Fruit fly (Drosophila melanogaster) whole organism, prepupa: Measurements from ENCODE around the gene net.

ENCODE experiments used
- CG10669 ChIP-seq: fragments of 200-800 bp; sonication (Bioruptor generic); optimal IDR thresholded peaks from 3 replicates; lab custom pipeline; 2018; ENCODE audit warnings: missing biosample characterization, mild to moderate bottlenecking, missing genetic modification characterization, moderate library complexity
- CG11294 ChIP-seq: fragments of 200-800 bp; sonication (Bioruptor generic); IDR thresholded peaks from 2 replicates; pipeline ENCODE4 v1.3.6; 2022; ENCODE audit warnings: missing biosample characterization, missing genetic modification characterization
- CG15336 ChIP-seq: fragments of 200-800 bp; sonication (Bioruptor generic); IDR thresholded peaks from 2 replicates; pipeline ENCODE4 v1.3.6; 2022; ENCODE audit warnings: missing biosample characterization, missing genetic modification characterization
- CG1621 ChIP-seq: fragments of 200-800 bp; sonication (Bioruptor generic); optimal IDR thresholded peaks from 3 replicates; lab custom pipeline; 2018; ENCODE audit warnings: missing biosample characterization, mild to moderate bottlenecking, missing genetic modification characterization
- CG31627 ChIP-seq: fragments of 200-800 bp; sonication (Bioruptor generic); optimal IDR thresholded peaks from 3 replicates; lab custom pipeline; 2016; ENCODE audit warnings: missing biosample characterization, missing genetic modification characterization
- CG4318 ChIP-seq: fragments of 200-800 bp; sonication (Bioruptor generic); optimal IDR thresholded peaks from 3 replicates; lab custom pipeline; 2017; ENCODE audit warnings: missing biosample characterization, mild to moderate bottlenecking, missing genetic modification characterization
- CG6276 ChIP-seq: fragments of 200-800 bp; sonication (Bioruptor generic); optimal IDR thresholded peaks from 2 replicates; lab custom pipeline; 2017; ENCODE audit warnings: missing biosample characterization, mild to moderate bottlenecking, missing genetic modification characterization
- CG6792 ChIP-seq: fragments of 200-800 bp; sonication (Bioruptor generic); optimal IDR thresholded peaks from 3 replicates; lab custom pipeline; 2016; ENCODE audit warnings: missing biosample characterization, missing genetic modification characterization
- CG6808 ChIP-seq: fragments of 200-800 bp; sonication (Bioruptor generic); optimal IDR thresholded peaks from 3 replicates; lab custom pipeline; 2017; ENCODE audit warnings: missing biosample characterization, missing genetic modification characterization, mild to moderate bottlenecking, moderate library complexity, missing genetic modification reagents
- CG6854 ChIP-seq: fragments of 200-800 bp; sonication (Bioruptor generic); optimal IDR thresholded peaks from 2 replicates; lab custom pipeline; 2017; ENCODE audit warnings: missing biosample characterization, mild to moderate bottlenecking, missing genetic modification characterization
- CG7368 ChIP-seq: fragments of 200-800 bp; sonication (Bioruptor generic); optimal IDR thresholded peaks from 3 replicates; lab custom pipeline; 2016; ENCODE audit warnings: missing biosample characterization, missing genetic modification characterization
- CG8119 ChIP-seq: fragments of 200-800 bp; sonication (Bioruptor generic); IDR thresholded peaks from 3 replicates; pipeline ENCODE4 v1.3.6; 2022; ENCODE audit warnings: missing biosample characterization, missing genetic modification characterization
- CG9139 ChIP-seq: fragments of 200-800 bp; sonication (Bioruptor generic); optimal IDR thresholded peaks from 3 replicates; lab custom pipeline; 2017; ENCODE audit warnings: missing biosample characterization, mild to moderate bottlenecking, missing genetic modification characterization
- Eip75B ChIP-seq: fragments of 200-800 bp; sonication (Bioruptor generic); optimal IDR thresholded peaks from 3 replicates; lab custom pipeline; 2016; ENCODE audit warnings: missing biosample characterization, missing genetic modification characterization
- Eip78C ChIP-seq: fragments of 200-800 bp; sonication (Bioruptor generic); peaks from one replicate; lab custom pipeline; 2016; ENCODE audit warnings: missing biosample characterization, missing genetic modification characterization
- Eip93F ChIP-seq: fragments of 200-800 bp; sonication (Bioruptor generic); optimal IDR thresholded peaks from 2 replicates; lab custom pipeline; 2016; ENCODE audit warnings: missing biosample characterization, mild to moderate bottlenecking, missing genetic modification characterization
- Met ChIP-seq: fragments of 200-800 bp; sonication (Bioruptor generic); optimal IDR thresholded peaks from 3 replicates; lab custom pipeline; 2016; ENCODE audit warnings: missing biosample characterization, missing genetic modification characterization
- Sox14 ChIP-seq: fragments of 200-800 bp; sonication (Bioruptor generic); optimal IDR thresholded peaks from 3 replicates; lab custom pipeline; 2016; ENCODE audit warnings: missing biosample characterization, missing genetic modification characterization
- achi ChIP-seq: fragments of 200-800 bp; sonication (Bioruptor generic); optimal IDR thresholded peaks from 3 replicates; lab custom pipeline; 2016; ENCODE audit warnings: missing biosample characterization, missing genetic modification characterization
- cyc ChIP-seq: fragments of 200-800 bp; sonication (Bioruptor generic); optimal IDR thresholded peaks from 3 replicates; lab custom pipeline; 2016; ENCODE audit warnings: missing biosample characterization, missing genetic modification characterization
- esn ChIP-seq: fragments of 200-800 bp; sonication (Bioruptor generic); optimal IDR thresholded peaks from 2 replicates; lab custom pipeline; 2016; ENCODE audit warnings: missing biosample characterization, mild to moderate bottlenecking, missing genetic modification characterization, moderate library complexity
- fd85E ChIP-seq: fragments of 200-800 bp; sonication (Bioruptor generic); optimal IDR thresholded peaks from 3 replicates; lab custom pipeline; 2016; ENCODE audit warnings: missing biosample characterization, missing genetic modification characterization
- fkh ChIP-seq: fragments of 200-800 bp; sonication (Bioruptor generic); optimal IDR thresholded peaks from 3 replicates; lab custom pipeline; 2017; ENCODE audit warnings: missing biosample characterization, mild to moderate bottlenecking, missing genetic modification characterization, moderate library complexity
- lz ChIP-seq: fragments of 200-800 bp; sonication (Bioruptor generic); optimal IDR thresholded peaks from 3 replicates; lab custom pipeline; 2016; ENCODE audit warnings: missing biosample characterization, missing genetic modification characterization
- salr ChIP-seq, 2 experiments: fragments of 200-800 bp; sonication (Bioruptor generic); optimal IDR thresholded peaks; 3 replicates each; lab custom pipeline; 2016 to 2018; ENCODE audit warnings: missing biosample characterization in 2 of 2, missing genetic modification characterization in 2 of 2, mild to moderate bottlenecking in 1 of 2
- spab ChIP-seq: fragments of 200-800 bp; sonication (Bioruptor generic); optimal IDR thresholded peaks from 2 replicates; lab custom pipeline; 2017; ENCODE audit warnings: missing biosample characterization, mild to moderate bottlenecking, missing genetic modification characterization, missing genetic modification reagents
- svp ChIP-seq: fragments of 200-800 bp; sonication (Bioruptor generic); peaks from one replicate; lab custom pipeline; 2016; ENCODE audit warnings: missing biosample characterization, missing genetic modification characterization
- vri ChIP-seq: fragments of 200-800 bp; sonication (Bioruptor generic); optimal IDR thresholded peaks from 3 replicates; lab custom pipeline; 2016; ENCODE audit warnings: missing biosample characterization, mild to moderate bottlenecking, missing genetic modification characterization

The net gene

DNA sequence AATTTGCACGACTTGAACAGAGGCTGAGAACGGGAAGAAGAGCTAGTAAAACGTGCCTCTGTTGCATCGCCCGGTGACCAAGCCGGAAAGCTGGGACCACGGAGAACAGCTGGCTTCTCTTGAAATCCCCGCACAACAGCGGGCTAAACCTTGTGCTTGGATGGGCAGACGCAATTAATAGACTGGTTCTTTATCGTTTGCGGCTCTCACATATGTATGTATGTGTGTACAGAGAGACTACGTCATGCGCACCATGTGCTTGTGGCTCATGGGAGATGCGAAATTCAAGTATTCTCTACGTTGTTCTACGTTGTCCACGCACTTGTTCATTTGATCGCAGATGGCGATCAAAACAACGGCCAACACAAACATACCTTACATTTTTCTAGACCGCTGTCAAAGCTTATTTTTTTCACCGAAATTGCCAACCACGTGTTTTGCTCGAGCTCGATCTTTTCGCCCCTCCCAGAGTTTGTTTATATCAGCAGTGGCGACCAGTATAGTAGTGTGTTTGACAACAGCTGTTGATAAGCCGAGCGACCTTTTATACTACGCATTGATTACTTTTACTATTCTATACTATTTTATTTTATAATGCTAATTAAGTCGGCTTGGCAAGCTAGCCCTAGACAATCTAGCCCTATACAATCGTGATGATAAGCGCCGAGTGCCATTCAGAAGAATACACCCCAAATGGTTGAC, 22.1 kb upstream of the net start:
- TF ChIP-seq CG15336 (GFP tag; lab: Robert Waterston, UW) (0 out of 2 replicates have a peak, but pooled peaks have one; percentile 36), svp (GFP tag; lab: Kevin White, UChicago) (peak; percentile 68), fkh (GFP tag; lab: Kevin White, UChicago) (peak; percentile 32), salr (GFP tag; optimal IDR thresholded peaks at IDR 0.05; lab: Kevin White, UChicago) (no peak), CG1621 (peak; percentile 85), CG4318 (GFP tag; lab: Kevin White, UChicago) (no peak), CG8119 (GFP tag; lab: Robert Waterston, UW) (no peak)

DNA sequence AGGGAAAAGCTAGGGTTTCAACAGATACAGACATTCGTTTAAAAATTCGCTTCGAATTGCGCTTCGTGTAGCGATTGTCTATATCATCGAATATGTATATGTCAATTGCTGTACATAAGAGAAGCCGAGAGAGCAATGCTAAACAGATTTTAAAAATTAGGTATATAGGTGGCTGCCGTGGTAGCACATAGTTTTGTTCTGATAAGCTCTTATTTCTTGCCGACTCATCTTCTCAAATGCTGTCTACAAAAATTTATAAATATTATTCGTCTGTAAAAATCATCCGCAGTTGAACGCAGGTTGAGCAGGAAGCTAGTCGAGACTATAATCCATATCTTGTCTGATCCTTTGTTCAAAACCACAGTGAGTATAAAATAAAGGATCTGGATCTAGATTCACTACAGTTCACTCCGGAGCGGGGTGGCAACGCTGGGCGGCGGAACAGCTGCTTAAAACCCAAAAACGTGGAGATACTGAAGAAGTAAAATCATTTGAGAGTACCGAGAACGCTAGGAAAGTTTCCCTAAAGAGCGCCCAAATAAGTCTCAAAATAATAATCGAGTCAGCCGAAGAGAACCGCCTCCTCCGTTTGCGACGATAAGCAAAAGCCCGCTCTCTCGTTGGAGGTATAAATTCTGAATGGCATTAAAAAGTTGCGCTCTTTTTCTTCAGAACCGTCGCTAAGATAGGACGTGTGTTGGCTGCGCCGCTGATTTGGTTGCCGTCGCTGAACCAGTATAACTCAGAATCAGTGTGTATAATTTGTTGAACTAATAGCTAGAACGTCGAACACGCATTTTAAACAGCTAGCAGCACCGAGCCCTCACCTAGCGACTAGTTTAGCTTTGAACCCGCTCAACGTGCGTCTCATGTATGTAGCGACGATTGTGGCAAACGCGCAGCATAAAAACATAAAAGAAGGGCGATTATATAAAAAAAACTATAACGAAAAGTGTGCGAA, 20.6 kb upstream of the net start:
- TF ChIP-seq CG31627 (GFP tag; lab: Kevin White, UChicago): no peak
- peak; percentile 47 for TF ChIP-seq Eip78C (GFP tag; lab: Kevin White, UChicago)
- no peak for TF ChIP-seq CG6276 (GFP tag; lab: Kevin White, UChicago)
- TF ChIP-seq Sox14: peak; percentile 86
- peak; percentile 6 for TF ChIP-seq esn (GFP tag; lab: Kevin White, UChicago)
- peak; percentile 71 for TF ChIP-seq CG6854

DNA sequence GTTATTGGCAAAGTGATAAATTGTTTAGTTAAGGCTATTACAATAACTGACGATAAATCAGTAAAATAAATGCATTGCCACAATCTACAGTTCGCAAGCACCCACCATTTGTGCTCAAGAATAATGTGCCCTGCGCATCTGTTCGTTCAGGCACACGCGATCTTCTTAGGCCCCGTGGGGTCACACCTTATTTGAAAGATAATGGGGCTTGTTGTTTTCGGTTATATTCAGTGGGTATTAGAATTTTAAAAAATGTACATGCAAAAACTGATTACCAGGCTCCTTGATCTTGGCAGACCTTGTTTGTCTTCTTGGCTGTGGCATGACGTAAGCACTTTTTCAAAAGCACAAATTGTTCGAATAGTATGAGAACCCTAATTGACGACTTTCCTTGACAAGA, 19.8 kb upstream of the net start:
- TF ChIP-seq CG6792 (GFP tag; lab: Kevin White, UChicago): no peak
- TF ChIP-seq Sox14: no peak
- no peak for TF ChIP-seq CG1621
- TF ChIP-seq Eip75B (GFP tag; lab: Kevin White, UChicago): no peak
- no peak for TF ChIP-seq CG10669 (GFP tag; lab: Kevin White, UChicago)
- TF ChIP-seq fd85E: no peak
- TF ChIP-seq Met: no peak
- no peak for TF ChIP-seq fkh (GFP tag; lab: Kevin White, UChicago)
- no peak for TF ChIP-seq CG15336 (GFP tag; lab: Robert Waterston, UW)
- TF ChIP-seq CG9139 (GFP tag; lab: Kevin White, UChicago): no peak
- TF ChIP-seq, all 60 proteins: peak for 0

DNA sequence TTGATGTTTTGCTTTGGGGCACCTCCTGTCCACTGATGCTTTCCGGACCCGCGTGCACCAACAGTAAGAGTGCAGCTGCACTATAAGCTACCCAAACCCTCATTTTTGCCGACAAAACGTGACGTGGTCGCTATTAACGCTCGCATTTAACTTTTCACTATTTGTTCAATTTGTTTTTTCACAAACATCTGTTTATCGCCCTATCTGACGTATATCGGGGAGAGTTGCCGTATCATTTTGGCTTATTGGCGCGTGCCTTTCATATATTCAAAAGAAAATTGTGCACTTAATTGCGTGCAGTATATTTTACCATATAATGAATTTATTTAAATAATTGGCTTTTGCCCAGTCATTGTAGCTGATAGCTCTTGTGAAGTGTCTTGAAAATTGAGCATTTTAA, 19.4 kb upstream of the net start, which contains the start of the genes Nhe1 and Sam-S:
Gene Nhe1, minus strand, starts transcription at position 193 of the 400 bp plus-strand sequence.
Gene Sam-S, plus strand, starts transcription at position 364 of the 400 bp plus-strand sequence.
- TF ChIP-seq vri (GFP tag; lab: Kevin White, UChicago) (no peak), cyc (GFP tag; lab: Kevin White, UChicago) (no peak), CG6808 (GFP tag; lab: Kevin White, UChicago) (no peak), fkh (GFP tag; lab: Kevin White, UChicago) (peak; percentile 81), CG15336 (GFP tag; lab: Robert Waterston, UW) (0 out of 2 replicates have a peak, but pooled peaks have one; percentile 9), achi (GFP tag; lab: Kevin White, UChicago) (no peak), CG8119 (GFP tag; lab: Robert Waterston, UW) (no peak), lz (GFP tag; lab: Kevin White, UChicago) (no peak), spab (GFP tag; lab: Kevin White, UChicago) (no peak), CG9139 (GFP tag; lab: Kevin White, UChicago) (no peak), CG11294 (GFP tag; lab: Robert Waterston, UW) (no peak), Eip93F (no peak)
- TF ChIP-seq, all 60 proteins: peak for 2

DNA sequence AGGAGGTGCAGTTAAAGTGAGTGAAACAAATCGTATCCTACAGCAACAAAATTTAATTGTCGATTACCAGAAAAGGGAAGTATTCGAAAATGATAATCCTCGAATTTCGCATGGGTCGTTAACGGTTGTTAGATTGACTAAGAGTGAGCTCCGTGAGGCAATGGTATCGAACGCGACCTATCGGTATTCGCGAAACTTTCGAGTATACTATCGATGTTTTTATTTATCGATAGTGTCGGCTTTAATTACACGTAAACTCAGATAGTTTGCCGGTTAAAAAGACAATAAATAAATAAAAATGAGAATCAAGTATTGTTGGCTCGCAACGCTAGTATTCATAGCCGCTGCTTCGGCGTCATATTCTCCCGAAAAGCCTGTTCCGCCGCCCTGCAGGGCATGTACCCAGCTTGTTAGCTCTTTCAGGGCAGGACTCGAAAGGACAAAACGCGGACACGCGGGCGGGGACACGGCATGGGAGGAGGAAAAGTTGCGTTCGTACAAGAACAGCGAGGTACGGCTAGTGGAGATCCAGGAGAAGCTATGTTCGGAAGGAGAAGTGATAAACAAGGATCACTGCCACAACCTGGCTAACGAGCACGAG, 15.1 kb upstream of the net start, which contains the start of gene Creld:
Gene Creld, plus strand, starts transcription at position 220 of the 601 bp plus-strand sequence.
- no peak for TF ChIP-seq CG7368
- TF ChIP-seq esn (GFP tag; lab: Kevin White, UChicago): peak; percentile 21
- TF ChIP-seq, all 60 proteins: peak for 1
